Worm (Caenorhabditis elegans) whole organism, young adult: ENCODE results near the gene sri-30.

Experiments
- B0261.1 ChIP-seq: sonication (generic microtip); optimal IDR thresholded peaks from 2 replicates; lab custom pipeline; 2016; ENCODE audit warnings: mild to moderate bottlenecking, missing genetic modification characterization, moderate library complexity, missing compliant biosample characterization
- B0336.3 ChIP-seq: fragments of 200-800 bp; sonication (Bioruptor generic); IDR thresholded peaks from 2 replicates; pipeline ENCODE4 v1.3.6; 2022; ENCODE audit warnings: missing genetic modification characterization, missing compliant biosample characterization
- F10E7.11 ChIP-seq: sonication (generic microtip); optimal IDR thresholded peaks from 2 replicates; lab custom pipeline; 2017; ENCODE audit warnings: mild to moderate bottlenecking, missing genetic modification characterization, moderate library complexity, missing compliant biosample characterization
- F37B4.10 ChIP-seq: fragments of 200-800 bp; sonication (Bioruptor generic); IDR thresholded peaks from 2 replicates; pipeline ENCODE4 v1.3.6; 2022; ENCODE audit warnings: missing genetic modification characterization, missing compliant biosample characterization
- F52B5.7 ChIP-seq: sonication (generic microtip); optimal IDR thresholded peaks from 2 replicates; lab custom pipeline; 2016; ENCODE audit warnings: mild to moderate bottlenecking, missing genetic modification characterization, missing compliant biosample characterization
- F55B11.4 ChIP-seq: sonication (generic microtip); optimal IDR thresholded peaks from 2 replicates; lab custom pipeline; 2016; ENCODE audit warnings: missing compliant biosample characterization, missing genetic modification characterization, borderline replicate concordance; ENCODE audit not compliant: insufficient read depth
- T26A5.8 ChIP-seq: sonication (generic microtip); optimal IDR thresholded peaks from 2 replicates; lab custom pipeline; 2016; ENCODE audit warnings: missing genetic modification characterization, missing compliant biosample characterization
- Y56A3A.18 ChIP-seq: fragments of 200-800 bp; sonication (Bioruptor generic); IDR thresholded peaks from 2 replicates; pipeline ENCODE4 v1.3.6; 2022; ENCODE audit warnings: missing genetic modification reagents, missing genetic modification characterization, missing compliant biosample characterization
- akir-1 ChIP-seq: fragments of 200-800 bp; sonication (Bioruptor generic); optimal IDR thresholded peaks from 2 replicates; lab custom pipeline; 2018; ENCODE audit warnings: mild to moderate bottlenecking, missing genetic modification characterization, moderate library complexity, missing compliant biosample characterization
- attf-6 ChIP-seq: fragments of 200-800 bp; sonication (Bioruptor generic); IDR thresholded peaks from 2 replicates; pipeline ENCODE4 v1.3.6; 2022; ENCODE audit warnings: missing genetic modification reagents, missing genetic modification characterization, missing compliant biosample characterization
- die-1 ChIP-seq: sonication (generic microtip); optimal IDR thresholded peaks from 2 replicates; lab custom pipeline; 2016; ENCODE audit warnings: missing genotype, mild to moderate bottlenecking, missing genetic modification characterization, missing compliant biosample characterization
- efl-1 ChIP-seq: fragments of 150-350 bp; optimal IDR thresholded peaks from 2 replicates; lab custom pipeline; 2014; ENCODE audit warnings: missing biosample characterization, missing genetic modification reagents, missing genetic modification characterization
- egl-44 ChIP-seq: fragments of 200-800 bp; sonication (Bioruptor generic); IDR thresholded peaks from 2 replicates; pipeline ENCODE4 v1.3.6; 2022; ENCODE audit warnings: missing genetic modification reagents, missing genetic modification characterization, missing compliant biosample characterization
- ekl-4 ChIP-seq: fragments of 200-800 bp; sonication (Bioruptor generic); IDR thresholded peaks from 2 replicates; pipeline ENCODE4 v1.3.6; 2022; ENCODE audit warnings: missing genetic modification reagents, missing genetic modification characterization, missing compliant biosample characterization
- ets-4 ChIP-seq: fragments of 200-800 bp; sonication (Bioruptor generic); optimal IDR thresholded peaks from 2 replicates; lab custom pipeline; 2018; ENCODE audit warnings: mild to moderate bottlenecking, missing genetic modification characterization, missing compliant biosample characterization
- gei-17 ChIP-seq: fragments of 200-800 bp; sonication (Bioruptor generic); optimal IDR thresholded peaks from 2 replicates; lab custom pipeline; 2018; ENCODE audit warnings: mild to moderate bottlenecking, missing genetic modification characterization, missing compliant biosample characterization
- him-1 ChIP-seq: sonication (generic microtip); optimal IDR thresholded peaks from 2 replicates; lab custom pipeline; 2016; ENCODE audit warnings: missing genotype, missing genetic modification reagents, missing genetic modification characterization, missing compliant biosample characterization
- lsy-27 ChIP-seq: sonication (generic microtip); optimal IDR thresholded peaks from 2 replicates; lab custom pipeline; 2017; ENCODE audit warnings: missing genetic modification characterization, mild to moderate bottlenecking, missing compliant biosample characterization, antibody characterized with exemption, missing genotype, borderline replicate concordance; ENCODE audit not compliant: insufficient read depth
- madf-3 ChIP-seq: fragments of 200-800 bp; sonication (Bioruptor generic); IDR thresholded peaks from 2 replicates; pipeline ENCODE4 v1.3.6; 2022; ENCODE audit warnings: missing genetic modification reagents, missing genetic modification characterization, missing compliant biosample characterization
- madf-6 ChIP-seq: fragments of 200-800 bp; sonication (Bioruptor generic); IDR thresholded peaks from 2 replicates; pipeline ENCODE4 v1.3.6; 2022; ENCODE audit warnings: missing genetic modification reagents, missing genetic modification characterization, missing compliant biosample characterization
- mcd-1 ChIP-seq: fragments of 200-800 bp; sonication (Bioruptor generic); IDR thresholded peaks from 2 replicates; pipeline ENCODE4 v1.3.6; 2022; ENCODE audit warnings: missing genetic modification reagents, missing genetic modification characterization, missing compliant biosample characterization
- nfya-1 ChIP-seq: sonication (generic microtip); optimal IDR thresholded peaks from 2 replicates; lab custom pipeline; 2017; ENCODE audit warnings: antibody characterized with exemption, missing compliant biosample characterization, missing genetic modification characterization, borderline replicate concordance; ENCODE audit not compliant: insufficient read depth
- nfya-2 ChIP-seq: fragments of 200-800 bp; sonication (Bioruptor generic); IDR thresholded peaks from 2 replicates; pipeline ENCODE4 v1.3.6; 2022; ENCODE audit warnings: missing genetic modification reagents, missing genetic modification characterization, missing compliant biosample characterization
- rec-8 ChIP-seq, 2 experiments: sonication (generic microtip); optimal IDR thresholded peaks; 2 replicates each; lab custom pipeline; 2016; ENCODE audit warnings: mild to moderate bottlenecking in 2 of 2, missing genetic modification characterization in 2 of 2, missing genetic modification reagents in 2 of 2, missing genotype in 2 of 2, missing biosample characterization in 1 of 2, missing compliant biosample characterization in 1 of 2, moderate library complexity in 1 of 2
- sdz-38 ChIP-seq: sonication (generic microtip); optimal IDR thresholded peaks from 2 replicates; lab custom pipeline; 2016; ENCODE audit warnings: missing genotype, missing genetic modification characterization, missing compliant biosample characterization
- sea-2 ChIP-seq: fragments of 200-800 bp; sonication (Bioruptor generic); IDR thresholded peaks from 2 replicates; pipeline ENCODE4 v1.3.6; 2022; ENCODE audit warnings: missing genetic modification characterization, missing compliant biosample characterization
- snpc-1.1 ChIP-seq: sonication (generic microtip); optimal IDR thresholded peaks from 2 replicates; lab custom pipeline; 2017; ENCODE audit warnings: missing genetic modification characterization, mild to moderate bottlenecking, missing compliant biosample characterization, antibody characterized with exemption, moderate library complexity, missing genotype, missing genetic modification reagents; ENCODE audit not compliant: insufficient read depth
- snpc-3.4 ChIP-seq: sonication (generic microtip); optimal IDR thresholded peaks from 2 replicates; lab custom pipeline; 2017; ENCODE audit warnings: missing genetic modification characterization, mild to moderate bottlenecking, missing compliant biosample characterization, antibody characterized with exemption, moderate library complexity, missing genotype, missing genetic modification reagents
- snpc-4 ChIP-seq, 5 experiments: fragments of 150-350 bp in 1 of 5; sonication (generic microtip) in 4 of 5; optimal IDR thresholded peaks; 2 replicates each; lab custom pipeline; 2014 to 2018; ENCODE audit warnings: missing genetic modification characterization in 5 of 5, missing biosample characterization in 3 of 5, antibody characterized with exemption in 2 of 5, mild to moderate bottlenecking in 2 of 5, missing compliant biosample characterization in 2 of 5, missing genotype in 2 of 5, moderate library complexity in 2 of 5, missing genetic modification reagents in 1 of 5
- somi-1 ChIP-seq: fragments of 200-800 bp; sonication (Bioruptor generic); optimal IDR thresholded peaks from 2 replicates; lab custom pipeline; 2018; ENCODE audit warnings: mild to moderate bottlenecking, missing genetic modification characterization, missing compliant biosample characterization
- sptf-2 ChIP-seq: fragments of 200-800 bp; sonication (Bioruptor generic); optimal IDR thresholded peaks from 2 replicates; lab custom pipeline; 2018; ENCODE audit warnings: mild to moderate bottlenecking, missing genetic modification characterization, missing compliant biosample characterization
- tbx-9 ChIP-seq: sonication (generic microtip); optimal IDR thresholded peaks from 2 replicates; lab custom pipeline; 2016; ENCODE audit warnings: borderline replicate concordance, missing genetic modification characterization, inconsistent platforms, missing compliant biosample characterization
- tlf-1 ChIP-seq: fragments of 200-800 bp; sonication (Bioruptor generic); optimal IDR thresholded peaks from 2 replicates; lab custom pipeline; 2018; ENCODE audit warnings: mild to moderate bottlenecking, missing genetic modification characterization, missing compliant biosample characterization
- unc-130 ChIP-seq: sonication (generic microtip); optimal IDR thresholded peaks from 2 replicates; lab custom pipeline; 2016; ENCODE audit warnings: missing genetic modification reagents, missing genetic modification characterization, missing compliant biosample characterization
- unc-62 ChIP-seq: fragments of 150-350 bp; optimal IDR thresholded peaks from 2 replicates; lab custom pipeline; 2014; ENCODE audit warnings: missing biosample characterization, missing genetic modification reagents, missing genetic modification characterization
- xnd-1 ChIP-seq: sonication (generic microtip); optimal IDR thresholded peaks from 2 replicates; lab custom pipeline; 2016; ENCODE audit warnings: missing genotype, missing genetic modification reagents, missing genetic modification characterization, missing compliant biosample characterization
- zfh-2 ChIP-seq: fragments of 200-800 bp; sonication (Bioruptor generic); conservative IDR thresholded peaks from 2 replicates; pipeline ENCODE4 v1.3.6; 2022; ENCODE audit warnings: missing genetic modification reagents, missing genetic modification characterization, missing compliant biosample characterization
- zim-3 ChIP-seq: sonication (generic microtip); optimal IDR thresholded peaks from 2 replicates; lab custom pipeline; 2017; ENCODE audit warnings: mild to moderate bottlenecking, missing genetic modification characterization, moderate library complexity, missing compliant biosample characterization
- ztf-25 ChIP-seq: fragments of 200-800 bp; sonication (Bioruptor generic); IDR thresholded peaks from 2 replicates; pipeline ENCODE4 v1.3.6; 2022; ENCODE audit warnings: missing genetic modification reagents, missing genetic modification characterization, missing compliant biosample characterization

Gene sri-30

DNA sequence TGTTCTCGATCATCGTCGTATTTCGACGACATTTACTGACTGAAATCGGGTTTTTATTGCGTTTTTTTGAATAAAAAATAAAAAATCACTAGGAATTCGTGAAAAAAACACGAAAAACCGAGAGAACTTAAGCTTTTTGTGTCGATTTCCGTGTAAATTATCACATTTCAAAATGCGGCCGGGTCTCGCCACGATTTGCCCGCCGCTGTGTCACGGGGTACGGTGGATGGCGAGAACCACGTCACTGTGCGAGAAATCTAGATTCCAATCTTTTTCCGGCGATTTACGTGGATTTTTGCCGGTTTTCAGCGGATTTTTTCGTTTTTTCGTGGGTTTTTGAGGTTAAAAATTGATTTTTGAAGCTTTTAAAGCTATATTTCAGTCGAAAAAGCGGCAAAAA is 30.9 kb downstream of the sri-30 start, which contains the start of gene Y25C1A.8 (continued):
- TF ChIP-seq xnd-1 (tag; lab: Kevin White, UChicago) (peak; percentile 69), F55B11.4 (tag; lab: Kevin White, UChicago) (no peak), F52B5.7 (no peak), F10E7.11 (tag; lab: Kevin White, UChicago) (no peak), T26A5.8 (tag; lab: Kevin White, UChicago) (no peak), unc-130 (GFP tag; lab: Kevin White, UChicago) (no peak), rec-8 (tag; optimal IDR thresholded peaks at IDR 0.05; lab: Kevin White, UChicago) (no peak), sptf-2 (GFP tag; lab: Kevin White, UChicago) (no peak), ekl-4 (peak; percentile 90; the same call in 1 of the 2 replicates), ets-4 (GFP tag; lab: Kevin White, UChicago) (peak; percentile 78), lsy-27 (tag; lab: Kevin White, UChicago) (no peak), tbx-9 (tag; lab: Kevin White, UChicago) (no peak), zfh-2 (GFP tag; lab: Robert Waterston, UW) (peak; percentile 86), madf-6 (peak; percentile 88), akir-1 (GFP tag; lab: Kevin White, UChicago) (no peak), egl-44 (no peak), efl-1 (peak; percentile 51), snpc-4 (GFP tag; optimal IDR thresholded peaks at IDR 0.05; lab: Kevin White, UChicago) (peak; percentile 63), snpc-4 (tag; optimal IDR thresholded peaks at IDR 0.05; lab: Kevin White, UChicago) (peak in 3 of 4 experiments; percentile 71 to 73 (median 73)), gei-17 (GFP tag; lab: Kevin White, UChicago) (peak; percentile 74), B0261.1 (tag; lab: Kevin White, UChicago) (peak; percentile 36)

DNA sequence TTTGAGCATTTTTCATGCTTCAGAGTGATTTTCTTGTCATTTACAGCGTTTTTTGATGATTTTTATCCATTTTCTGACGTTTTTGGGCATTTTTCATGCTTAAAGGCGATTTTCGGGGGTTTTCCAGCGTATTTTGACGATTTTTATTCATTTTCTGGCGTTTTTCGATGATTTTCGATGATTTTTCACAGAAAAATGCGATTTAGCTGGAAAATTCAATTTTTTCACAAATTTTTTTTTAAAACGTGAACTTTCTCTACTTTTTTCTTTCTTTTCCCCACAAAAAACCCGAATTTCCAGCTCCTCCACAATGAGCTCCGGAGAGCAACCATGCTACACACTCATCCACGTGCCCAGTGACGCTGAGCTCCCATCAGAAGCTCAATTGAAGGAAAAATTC is 32.5 kb downstream of the sri-30 start, which contains the start of gene copb-1:
TSS of gene copb-1 (plus strand) at position 301 of the 400 bp plus-strand sequence.
- TF ChIP-seq B0336.3: no peak
- no peak for TF ChIP-seq unc-62 (GFP tag; lab: Kevin White, UChicago)
- TF ChIP-seq tbx-9 (tag; lab: Kevin White, UChicago): no peak
- TF ChIP-seq snpc-1.1: no peak
- TF ChIP-seq nfya-2 (GFP tag; lab: Robert Waterston, UW): no peak
- TF ChIP-seq mcd-1: no peak
- no peak for TF ChIP-seq snpc-3.4
- no peak for TF ChIP-seq madf-6
- TF ChIP-seq egl-44: no peak
- TF ChIP-seq attf-6 (GFP tag; lab: Robert Waterston, UW): no peak
- TF ChIP-seq rec-8 (tag; optimal IDR thresholded peaks at IDR 0.05; lab: Kevin White, UChicago): no peak
- TF ChIP-seq, all 124 proteins: peak for 0

DNA sequence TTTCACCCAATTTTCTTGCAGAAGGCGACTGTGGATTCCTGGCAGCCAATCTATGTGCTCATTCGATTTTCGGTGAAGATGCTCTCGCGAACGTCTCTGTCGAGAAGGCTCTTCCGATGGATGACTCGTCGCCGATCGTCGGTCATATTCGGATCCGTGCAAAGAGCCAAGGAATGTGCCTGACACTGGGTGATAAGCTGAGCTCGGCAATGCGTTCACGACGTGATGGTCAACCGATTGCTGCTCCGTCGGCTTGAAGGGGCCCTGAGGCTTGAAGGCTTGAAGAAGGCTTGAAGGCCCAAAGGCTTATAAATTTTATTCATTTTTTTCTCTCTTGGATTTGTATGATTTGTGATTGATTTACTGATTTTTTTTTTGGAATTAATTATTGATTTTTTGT is 41.2 kb downstream of the sri-30 start:
- TF ChIP-seq zfh-2 (GFP tag; lab: Robert Waterston, UW) (peak; percentile 67), tlf-1 (GFP tag; lab: Kevin White, UChicago) (no peak)

DNA sequence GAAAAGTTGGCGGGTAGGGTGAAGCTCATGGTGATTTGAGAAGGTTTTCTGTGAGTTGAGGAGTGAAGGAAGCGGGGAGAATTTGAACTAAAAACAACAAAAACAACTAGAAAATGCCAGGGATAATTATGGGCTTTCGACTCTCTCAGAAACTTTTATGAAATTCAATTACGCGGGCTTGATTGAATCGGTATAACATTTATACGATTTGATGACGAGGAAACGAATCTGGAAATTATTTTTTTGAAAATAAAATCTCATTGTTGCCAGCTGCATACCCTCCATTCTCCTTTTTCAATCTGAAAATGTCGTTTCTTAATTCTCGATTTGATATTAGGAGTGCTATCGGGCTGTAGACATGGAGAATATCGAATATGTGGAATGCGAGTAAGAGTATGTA is 45.3 kb downstream of the sri-30 start, which contains the start of gene srg-21:
TSS of gene srg-21 (minus strand) at position 101 of the 400 bp plus-strand sequence.
- TF ChIP-seq nfya-1 (no peak), ztf-25 (GFP tag; lab: Robert Waterston, UW) (no peak), Y56A3A.18 (GFP tag; lab: Robert Waterston, UW) (no peak), madf-3 (GFP tag; lab: Robert Waterston, UW) (no peak), F37B4.10 (GFP tag; lab: Robert Waterston, UW) (no peak), zfh-2 (GFP tag; lab: Robert Waterston, UW) (no peak), ets-4 (GFP tag; lab: Kevin White, UChicago) (no peak), somi-1 (no peak), him-1 (tag; lab: Kevin White, UChicago) (no peak), rec-8 (tag; optimal IDR thresholded peaks at IDR 0.05; lab: Kevin White, UChicago) (no peak), sdz-38 (tag; lab: Kevin White, UChicago) (no peak), die-1 (tag; lab: Kevin White, UChicago) (no peak), zim-3 (tag; lab: Kevin White, UChicago) (no peak), gei-17 (GFP tag; lab: Kevin White, UChicago) (no peak), sea-2 (GFP tag; lab: Robert Waterston, UW) (no peak)
